Worm (Caenorhabditis elegans) whole organism, late embryonic: ENCODE measurements around the gene C38H2.3.

ENCODE experiments used
- ama-1 ChIP-seq: fragments of 150-350 bp; optimal IDR thresholded peaks from 2 replicates; lab custom pipeline; 2014
- ceh-24 ChIP-seq: sonication (generic microtip); optimal IDR thresholded peaks from 2 replicates; lab custom pipeline; 2016; ENCODE audit warnings: mild to moderate bottlenecking, missing genetic modification characterization, missing compliant biosample characterization
- fax-1 ChIP-seq: sonication (generic microtip); optimal IDR thresholded peaks from 2 replicates; lab custom pipeline; 2016; ENCODE audit warnings: missing genotype, missing genetic modification characterization, missing compliant biosample characterization
- fkh-10 ChIP-seq: fragments of 150-350 bp; optimal IDR thresholded peaks from 2 replicates; lab custom pipeline; 2014; ENCODE audit warnings: missing biosample characterization, missing genetic modification reagents, missing genetic modification characterization
- pha-4 ChIP-seq: fragments of 150-350 bp; optimal IDR thresholded peaks from 2 replicates; lab custom pipeline; 2018; ENCODE audit warnings: missing biosample characterization, missing genetic modification reagents, missing genetic modification characterization
- sox-4 ChIP-seq: sonication (generic microtip); optimal IDR thresholded peaks from 2 replicates; lab custom pipeline; 2017; ENCODE audit warnings: mild to moderate bottlenecking, missing genetic modification characterization, inconsistent platforms, missing compliant biosample characterization

ce11 chrIII:10355382-10355781, 31.0 kb downstream of the C38H2.3 start, which contains the start of gene spp-1:
- TF ChIP-seq pha-4 (tag; lab: Kevin White, UChicago) (no peak), fax-1 (no peak), ama-1 (lab: Kevin White, UChicago) (no peak), fkh-10 (GFP tag; lab: Kevin White, UChicago) (no peak), sox-4 (tag; lab: Kevin White, UChicago) (no peak), ceh-24 (no peak)
